Fruit fly (Drosophila melanogaster) whole organism, wandering third instar larva: ENCODE data around the gene CLS.
A peak's percentile ranks its signal among the peaks of the same experiment; 100 is the strongest.

Experiments used
- OdsH ChIP-seq: fragments of 200-800 bp; sonication (Bioruptor generic); optimal IDR thresholded peaks from 2 replicates; lab custom pipeline; 2016; ENCODE audit warnings: missing biosample characterization, mild to moderate bottlenecking, missing genetic modification characterization
- h ChIP-seq: fragments of 200-800 bp; sonication (Bioruptor generic); optimal IDR thresholded peaks from 3 replicates; lab custom pipeline; 2016; ENCODE audit warnings: missing biosample characterization, mild to moderate bottlenecking, missing genetic modification characterization
- pan ChIP-seq: fragments of >200 bp; optimal IDR thresholded peaks from 2 replicates; lab custom pipeline; 2017

- TF ChIP-seq pan (lab: Kevin White, UChicago), result peak; percentile 61
- peak; percentile 79 for TF ChIP-seq OdsH (GFP tag; lab: Kevin White, UChicago)
- TF ChIP-seq h, result peak; percentile 83
Observed at dm6 chr3R:25637294-25638174, 49.6 kb downstream of the CLS start, which contains the start of gene jigr1.
